Fruit fly (Drosophila melanogaster) whole organism, prepupa: Measurements from ENCODE around the gene witty.

Experiments used
- CG11762 ChIP-seq: fragments of 200-800 bp; sonication (Bioruptor generic); optimal IDR thresholded peaks from 3 replicates; lab custom pipeline; 2016; ENCODE audit warnings: missing biosample characterization, missing genetic modification characterization; ENCODE audit not compliant: insufficient read depth
- CG8119 ChIP-seq: fragments of 200-800 bp; sonication (Bioruptor generic); IDR thresholded peaks from 3 replicates; pipeline ENCODE4 v1.3.6; 2022; ENCODE audit warnings: missing biosample characterization, missing genetic modification characterization
- esn ChIP-seq: fragments of 200-800 bp; sonication (Bioruptor generic); optimal IDR thresholded peaks from 2 replicates; lab custom pipeline; 2016; ENCODE audit warnings: missing biosample characterization, mild to moderate bottlenecking, missing genetic modification characterization, moderate library complexity

DNA sequence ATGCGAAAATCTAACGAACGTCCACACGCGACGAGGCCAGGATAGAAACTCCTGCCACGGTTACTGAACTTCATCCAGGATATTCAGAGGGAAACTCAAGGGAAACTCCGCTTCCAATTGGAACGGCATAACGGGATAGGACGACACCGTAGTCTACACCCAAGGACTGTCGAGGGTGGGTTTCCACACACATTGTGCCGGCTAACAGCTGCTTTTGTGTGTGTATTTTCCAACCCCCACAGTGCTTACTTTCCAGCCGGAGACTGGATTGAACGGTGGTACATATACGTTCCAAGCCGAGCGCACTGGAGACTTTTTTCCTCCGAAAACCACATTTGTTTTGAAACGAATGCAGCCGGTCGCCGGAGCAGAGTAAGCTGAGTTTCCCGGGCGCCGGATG, 41.0 kb upstream of the witty start:
- TF ChIP-seq esn (GFP tag; lab: Kevin White, UChicago) (no peak), CG8119 (GFP tag; lab: Robert Waterston, UW) (no peak), CG11762 (GFP tag; lab: Kevin White, UChicago) (no peak)
